Worm (Caenorhabditis elegans): ENCODE data around the gene T22B7.3.

Gene T22B7.3

DNA sequence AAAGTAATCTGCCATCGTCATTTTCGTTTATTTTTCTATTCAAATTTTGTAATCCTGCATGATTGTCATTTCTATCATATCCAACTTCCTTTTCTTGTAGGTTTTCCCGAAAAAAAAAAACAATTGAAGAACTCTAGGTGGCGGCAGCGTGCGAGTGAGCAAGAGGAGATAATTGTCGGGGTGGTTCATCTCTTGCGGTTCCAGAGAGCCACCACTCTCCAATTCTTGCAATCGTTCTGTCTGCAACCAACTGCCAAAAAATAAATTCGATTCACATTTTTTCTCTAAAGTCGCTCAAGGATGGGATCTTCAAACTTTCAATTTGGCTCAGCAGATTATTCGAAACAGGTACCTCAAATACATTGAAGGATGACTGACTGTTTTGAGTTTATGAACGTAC lies 44.9 kb downstream of the T22B7.3 start, which contains the start of gene W01C8.1:
TSS of gene W01C8.1 (plus strand) at position 301 of the 400 bp plus-strand sequence.
- TF ChIP-seq unc-39 (tag; optimal IDR thresholded peaks at IDR 0.05) (no peak), crh-2 (tag; optimal IDR thresholded peaks at IDR 0.05) (no peak), sem-4 (tag; optimal IDR thresholded peaks at IDR 0.05) (no peak), lin-11 (tag; optimal IDR thresholded peaks at IDR 0.05) (no peak), F13H6.1 (tag; optimal IDR thresholded peaks at IDR 0.05) (no peak), ceh-16 (tag; optimal IDR thresholded peaks at IDR 0.05) (no peak), C34F6.9 (tag; optimal IDR thresholded peaks at IDR 0.05) (no peak), sma-9 (GFP tag; optimal IDR thresholded peaks at IDR 0.05) (no peak), sma-9 (tag; optimal IDR thresholded peaks at IDR 0.05) (no peak), unc-55 (GFP tag; optimal IDR thresholded peaks at IDR 0.05) (no peak), nhr-10 (tag; optimal IDR thresholded peaks at IDR 0.05) (no peak), aly-2 (tag; optimal IDR thresholded peaks at IDR 0.05) (no peak), ztf-1 (GFP tag; conservative IDR thresholded peaks at IDR 0.05) (no peak), zag-1 (tag; optimal IDR thresholded peaks at IDR 0.05) (no peak), gmeb-1 (tag; optimal IDR thresholded peaks at IDR 0.05) (no peak), ZK546.5 (tag; optimal IDR thresholded peaks at IDR 0.05) (no peak), lsy-2 (tag; optimal IDR thresholded peaks at IDR 0.05) (no peak), Y55F3AM.14 (GFP tag; optimal IDR thresholded peaks at IDR 0.05) (no peak)

DNA sequence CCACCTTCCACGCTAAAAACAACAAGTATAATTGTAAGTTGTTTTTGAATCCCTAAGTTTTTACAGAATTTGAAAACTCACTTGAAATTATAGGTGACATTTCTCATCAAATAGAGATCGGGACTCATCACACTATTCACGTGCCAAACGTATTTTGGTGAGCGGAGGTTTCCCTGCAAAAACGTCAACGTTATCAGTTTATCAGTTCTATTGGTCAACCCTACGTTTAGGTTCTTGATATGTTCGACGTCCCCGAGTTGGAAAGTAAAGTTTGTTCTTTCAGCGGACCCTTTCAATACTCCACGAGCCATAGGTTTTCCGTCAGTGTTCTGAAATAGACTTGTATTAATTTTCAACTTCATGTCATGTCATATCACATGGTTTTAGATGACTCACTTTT lies 48.2 kb downstream of the T22B7.3 start:
- TF ChIP-seq nhr-77 (tag; optimal IDR thresholded peaks at IDR 0.05) = no peak
- TF ChIP-seq nhr-10 (tag; optimal IDR thresholded peaks at IDR 0.05) = no peak
- peak; percentile 60 for TF ChIP-seq sma-9 (GFP tag; optimal IDR thresholded peaks at IDR 0.05)
- no peak for TF ChIP-seq sma-9 (tag; optimal IDR thresholded peaks at IDR 0.05)
- peak; percentile 60 for TF ChIP-seq fos-1 (tag; optimal IDR thresholded peaks at IDR 0.05)
- TF ChIP-seq blmp-1 (tag; optimal IDR thresholded peaks at IDR 0.05; ENCODE audit: insufficient read depth) = no peak
- TF ChIP-seq gmeb-1 (tag; optimal IDR thresholded peaks at IDR 0.05) = no peak

DNA sequence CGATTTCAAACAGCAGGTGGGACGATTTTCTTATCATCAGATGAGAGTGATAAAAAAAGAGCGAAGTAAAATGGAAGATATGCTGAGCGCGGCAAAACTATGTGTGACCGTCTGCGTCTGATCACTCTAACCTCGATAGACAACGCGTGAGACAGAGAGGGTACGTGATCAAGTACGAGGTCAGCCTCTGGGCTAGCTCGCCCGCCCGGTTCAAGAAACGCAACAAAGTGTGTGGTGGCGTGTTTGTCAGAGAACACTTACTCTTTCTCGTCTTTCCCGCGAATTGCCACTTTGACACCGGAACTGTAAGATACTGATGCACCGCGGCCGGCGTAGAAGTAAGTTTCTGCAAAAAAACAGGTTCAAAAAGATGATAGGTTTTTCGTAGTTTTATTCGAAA lies 49.0 kb downstream of the T22B7.3 start:
- TF ChIP-seq lin-13 (GFP tag; optimal IDR thresholded peaks at IDR 0.05) = no peak
- no peak for TF ChIP-seq dmd-4 (tag; optimal IDR thresholded peaks at IDR 0.05)
- peak; percentile 49 for TF ChIP-seq egl-27 (tag; optimal IDR thresholded peaks at IDR 0.05)
- TF ChIP-seq unc-39 (tag; optimal IDR thresholded peaks at IDR 0.05) = no peak
- TF ChIP-seq fos-1 (tag; optimal IDR thresholded peaks at IDR 0.05) = peak; percentile 80
- TF ChIP-seq nhr-129 (tag; optimal IDR thresholded peaks at IDR 0.05) = peak; percentile 64
- TF ChIP-seq mab-5 (tag; optimal IDR thresholded peaks at IDR 0.05) = no peak
- TF ChIP-seq mdl-1 (tag; optimal IDR thresholded peaks at IDR 0.05) = peak in 1 of 2 experiments; percentile 44
- peak; percentile 79 for TF ChIP-seq nhr-25 (tag; optimal IDR thresholded peaks at IDR 0.05)
- no peak for TF ChIP-seq elt-1 (tag; optimal IDR thresholded peaks at IDR 0.05)
- no peak for TF ChIP-seq ztf-4 (tag; optimal IDR thresholded peaks at IDR 0.05)
- TF ChIP-seq Y55F3AM.14 (GFP tag; optimal IDR thresholded peaks at IDR 0.05) = no peak
- peak; percentile 56 for TF ChIP-seq nhr-21 (tag; optimal IDR thresholded peaks at IDR 0.05)
- TF ChIP-seq ceh-82 (tag; optimal IDR thresholded peaks at IDR 0.05) = no peak
- no peak for TF ChIP-seq ztf-11 (tag; optimal IDR thresholded peaks at IDR 0.05)
- TF ChIP-seq sma-9 (GFP tag; optimal IDR thresholded peaks at IDR 0.05) = peak; percentile 92
- TF ChIP-seq sma-9 (tag; optimal IDR thresholded peaks at IDR 0.05) = peak; percentile 54
- no peak for TF ChIP-seq snpc-4 (tag; optimal IDR thresholded peaks at IDR 0.05)
- peak; percentile 52 for TF ChIP-seq crh-2 (tag; optimal IDR thresholded peaks at IDR 0.05)
- TF ChIP-seq ama-1 (optimal IDR thresholded peaks at IDR 0.05) = no peak
- peak; percentile 11 for TF ChIP-seq C34F6.9 (tag; optimal IDR thresholded peaks at IDR 0.05)
- no peak for TF ChIP-seq elt-3 (tag; optimal IDR thresholded peaks at IDR 0.05)
- peak; percentile 50 for TF ChIP-seq blmp-1 (tag; optimal IDR thresholded peaks at IDR 0.05; ENCODE audit: insufficient read depth)
- TF ChIP-seq sma-3 (GFP tag; optimal IDR thresholded peaks at IDR 0.05) = peak; percentile 80
- peak; percentile 26 for TF ChIP-seq gmeb-1 (tag; optimal IDR thresholded peaks at IDR 0.05)
- peak; percentile 77 for TF ChIP-seq F13H6.1 (tag; optimal IDR thresholded peaks at IDR 0.05)
- no peak for TF ChIP-seq mbf-1 (tag; optimal IDR thresholded peaks at IDR 0.05)

ce11 chrX:5697208-5697607 lies 50.0 kb downstream of the T22B7.3 start, which contains the start of gene W01C8.5:
W01C8.5 (minus strand) TSS chrX:5697308.
- TF ChIP-seq ZK546.5 (tag; optimal IDR thresholded peaks at IDR 0.05) (no peak), nhr-21 (tag; optimal IDR thresholded peaks at IDR 0.05) (no peak), peb-1 (tag; optimal IDR thresholded peaks at IDR 0.05) (no peak), lin-13 (GFP tag; optimal IDR thresholded peaks at IDR 0.05) (no peak), nhr-77 (tag; optimal IDR thresholded peaks at IDR 0.05) (no peak), crh-2 (tag; optimal IDR thresholded peaks at IDR 0.05) (no peak), unc-55 (GFP tag; optimal IDR thresholded peaks at IDR 0.05) (no peak), dmd-4 (tag; optimal IDR thresholded peaks at IDR 0.05) (no peak), nhr-23 (tag; optimal IDR thresholded peaks at IDR 0.05) (no peak), alr-1 (tag; optimal IDR thresholded peaks at IDR 0.05) (no peak), ztf-11 (tag; optimal IDR thresholded peaks at IDR 0.05) (no peak), Y55F3AM.14 (GFP tag; optimal IDR thresholded peaks at IDR 0.05) (no peak), ztf-4 (tag; optimal IDR thresholded peaks at IDR 0.05) (no peak), unc-39 (tag; optimal IDR thresholded peaks at IDR 0.05) (no peak), ztf-1 (GFP tag; conservative IDR thresholded peaks at IDR 0.05) (no peak), nhr-6 (tag; optimal IDR thresholded peaks at IDR 0.05) (no peak), lin-11 (tag; optimal IDR thresholded peaks at IDR 0.05) (no peak), egl-27 (tag; optimal IDR thresholded peaks at IDR 0.05) (no peak), ceh-82 (tag; optimal IDR thresholded peaks at IDR 0.05) (no peak)
